Fruit fly (Drosophila melanogaster) ovary, adult (tissue): ENCODE measurements around the gene Cyp4s3.
A peak's percentile ranks its signal among the peaks of the same experiment; 100 is the strongest.

Experiments
- CG17801 ChIP-seq: fragments of 200-800 bp; optimal IDR thresholded peaks from 2 replicates; lab custom pipeline; 2019; ENCODE audit warnings: missing biosample characterization, mild to moderate bottlenecking, missing genetic modification characterization, moderate library complexity; ENCODE audit not compliant: partially characterized antibody

Gene Cyp4s3

DNA sequence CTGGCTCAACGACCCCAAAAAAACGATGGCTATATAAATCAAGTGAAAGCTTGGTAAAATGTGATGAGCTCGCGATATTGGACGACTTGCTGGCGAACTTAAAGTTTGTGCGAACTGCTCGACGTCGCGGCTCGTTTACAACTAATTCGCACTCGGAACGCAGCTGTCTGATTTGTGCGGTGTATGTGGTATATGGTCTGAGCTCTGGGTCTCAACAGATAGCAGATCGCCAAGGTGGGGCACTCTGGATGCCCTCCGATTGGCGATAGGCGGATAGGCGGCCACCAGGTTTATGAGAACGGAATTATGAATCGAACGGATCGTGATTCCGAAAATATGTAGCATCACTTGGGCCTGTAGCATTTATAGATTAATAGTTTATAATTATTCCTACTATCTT is at the start of gene Cyp4s3:
TSS of gene Cyp4s3 (minus strand) at position 146 of the 400 bp plus-strand sequence.
- no peak for TF ChIP-seq CG17801 (GFP tag; lab: Kevin White, UChicago)

DNA sequence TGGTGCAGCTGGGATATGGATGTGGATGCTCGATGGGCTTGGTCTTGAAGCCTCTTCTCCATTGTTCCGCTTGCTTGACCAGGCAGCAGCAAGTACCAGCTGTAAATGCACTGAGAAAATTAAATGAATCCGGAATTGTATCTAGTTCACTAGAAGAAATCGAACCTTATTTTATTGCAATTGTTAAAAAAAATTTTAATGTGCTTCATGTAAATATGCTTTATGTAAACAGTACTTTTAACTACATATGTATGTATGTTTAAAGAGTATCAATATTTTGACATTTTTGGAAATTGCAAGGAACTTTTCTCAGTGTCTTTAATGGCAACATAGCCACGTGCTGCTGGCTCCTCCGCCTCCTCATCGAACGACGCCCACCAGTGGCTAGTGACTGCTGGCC is 48.5 kb upstream of the Cyp4s3 start:
- no peak for TF ChIP-seq CG17801 (GFP tag; lab: Kevin White, UChicago)

DNA sequence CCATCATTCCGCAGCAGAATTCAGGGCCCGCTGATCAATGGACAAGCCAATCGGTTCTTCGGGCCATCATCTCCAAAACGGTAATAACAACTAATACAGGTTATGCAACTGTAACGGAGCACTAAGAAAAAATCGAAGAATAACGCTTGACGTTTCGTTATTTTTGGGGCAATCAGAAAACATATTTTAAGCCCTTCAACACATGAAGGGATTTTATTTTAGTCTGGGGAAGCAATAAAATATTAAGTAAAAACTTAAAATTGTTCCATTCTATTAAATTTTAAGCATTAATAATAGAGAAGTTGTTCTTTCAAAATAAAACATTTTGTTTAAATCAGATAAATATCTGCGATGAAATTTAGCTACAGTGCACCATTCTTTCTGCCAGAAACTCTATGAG is 47.1 kb upstream of the Cyp4s3 start:
- no peak for TF ChIP-seq CG17801 (GFP tag; lab: Kevin White, UChicago)

DNA sequence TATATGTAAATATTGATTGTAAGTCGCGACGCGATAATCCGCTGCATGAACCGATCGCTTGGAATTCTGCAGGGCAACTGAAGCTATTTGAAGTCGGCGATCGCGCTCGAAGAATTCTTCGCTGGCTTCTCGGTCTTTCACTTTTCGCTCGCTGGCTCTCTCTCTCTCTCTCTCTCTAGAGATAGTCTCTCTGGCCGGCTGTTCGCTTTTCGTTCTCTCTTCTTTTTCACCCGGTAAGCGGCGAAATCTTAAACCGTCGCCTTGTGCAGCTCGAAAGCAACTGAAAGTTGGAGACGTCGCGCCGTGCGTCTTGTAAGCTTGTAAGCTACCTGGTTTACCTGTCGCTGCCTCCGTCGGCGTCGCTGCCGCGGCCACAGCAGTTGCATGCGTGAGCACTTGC is 46.6 kb upstream of the Cyp4s3 start, which contains the start of gene CG9095:
TSS of gene CG9095 (minus strand) at position 285 of the 400 bp plus-strand sequence.
- no peak for TF ChIP-seq CG17801 (GFP tag; lab: Kevin White, UChicago)

DNA sequence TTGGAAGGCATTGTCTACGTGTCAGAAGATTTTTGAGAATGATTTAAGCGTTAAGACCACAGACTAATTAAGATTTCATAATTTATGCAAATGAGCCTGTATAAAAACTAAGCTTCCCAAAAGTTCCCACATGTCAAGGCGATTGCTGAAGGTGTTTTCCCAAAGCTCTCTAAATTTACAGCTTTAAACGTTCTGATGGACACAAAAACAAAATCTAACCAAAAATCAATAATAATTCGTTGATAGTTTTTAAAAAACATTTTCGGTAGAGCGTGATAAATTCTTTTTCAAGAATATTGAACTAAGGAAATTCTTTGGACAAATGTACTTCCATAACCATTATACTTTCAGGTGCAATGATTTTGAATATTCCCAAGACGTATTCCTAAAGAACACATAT is 45.7 kb upstream of the Cyp4s3 start:
- no peak for TF ChIP-seq CG17801 (GFP tag; lab: Kevin White, UChicago)

DNA sequence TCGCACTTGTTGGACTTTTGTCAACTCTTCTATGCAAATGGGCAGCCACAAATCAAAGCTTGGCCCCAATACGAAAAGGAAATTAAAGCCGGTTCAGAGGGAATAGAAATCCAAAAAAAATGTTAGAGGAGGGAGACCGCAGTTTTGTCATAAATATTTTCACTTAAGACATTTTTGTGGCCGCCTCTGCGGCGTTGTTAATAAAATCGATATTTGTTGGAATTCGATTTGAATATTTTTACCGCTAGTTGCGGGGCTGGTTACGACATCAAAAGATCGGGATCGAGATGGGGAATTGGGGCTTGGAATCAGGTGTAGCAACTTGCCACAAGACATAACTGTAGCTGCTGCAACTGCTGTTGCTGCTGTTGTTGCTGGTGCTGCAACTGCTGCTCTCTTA is 40.9 kb upstream of the Cyp4s3 start:
- TF ChIP-seq CG17801 (GFP tag; lab: Kevin White, UChicago), result no peak

DNA sequence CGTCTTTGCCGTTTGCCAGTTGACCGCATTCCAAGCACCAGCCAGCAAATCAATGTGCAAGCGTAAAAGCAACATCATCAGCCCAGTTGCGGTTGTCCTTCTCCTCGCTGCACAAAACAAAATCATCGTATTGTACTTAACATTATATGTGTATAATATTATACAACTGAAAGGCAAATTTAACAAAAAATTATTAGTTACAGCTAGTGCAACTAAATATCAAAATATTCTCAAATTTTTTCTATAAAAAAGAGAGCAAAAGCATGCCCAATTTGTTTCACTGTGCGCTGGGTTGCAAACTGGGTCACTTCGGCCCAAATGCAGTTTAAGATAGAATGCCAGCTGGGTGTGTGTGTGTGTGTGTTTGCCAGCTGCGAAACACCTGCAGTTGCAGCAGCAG is 39.9 kb upstream of the Cyp4s3 start:
- no peak for TF ChIP-seq CG17801 (GFP tag; lab: Kevin White, UChicago)

DNA sequence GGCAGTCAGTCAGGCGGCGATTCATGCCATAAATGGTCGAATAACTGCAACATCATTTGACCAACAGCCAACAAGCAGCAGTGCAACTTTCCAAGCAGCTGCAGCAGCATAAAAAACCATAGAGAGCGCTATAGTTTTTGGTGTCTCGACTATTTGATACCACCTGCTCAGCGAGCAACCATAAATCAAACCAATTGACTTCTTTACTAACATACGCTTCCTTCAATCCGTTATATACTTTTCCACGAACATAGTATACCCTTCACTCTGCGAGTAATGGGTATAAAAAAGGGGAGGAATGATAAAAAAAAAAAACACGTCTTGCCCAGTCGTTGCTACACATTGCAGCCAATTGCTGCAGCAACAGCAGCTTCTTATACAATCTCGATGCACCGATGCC is 35.7 kb upstream of the Cyp4s3 start:
- no peak for TF ChIP-seq CG17801 (GFP tag; lab: Kevin White, UChicago)

DNA sequence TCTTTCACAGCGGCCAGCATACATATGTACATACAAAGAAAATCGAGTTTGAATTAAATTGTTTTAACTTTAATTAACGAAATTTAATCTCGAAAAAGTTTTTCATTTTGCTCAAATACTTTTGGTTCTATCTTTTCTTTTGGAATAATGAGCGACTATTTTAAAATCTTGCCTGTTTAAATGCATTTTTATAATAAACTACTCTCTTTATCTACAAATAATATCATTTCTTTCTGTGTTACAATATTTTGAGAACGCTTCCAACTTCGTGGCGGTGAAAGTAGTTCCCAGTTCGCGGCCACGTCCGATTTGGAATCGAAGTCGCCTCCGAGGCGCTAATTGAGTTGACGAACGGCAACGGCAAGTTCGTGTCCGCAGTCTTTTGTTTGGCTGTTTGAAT is 33.9 kb upstream of the Cyp4s3 start:
- no peak for TF ChIP-seq CG17801 (GFP tag; lab: Kevin White, UChicago)

DNA sequence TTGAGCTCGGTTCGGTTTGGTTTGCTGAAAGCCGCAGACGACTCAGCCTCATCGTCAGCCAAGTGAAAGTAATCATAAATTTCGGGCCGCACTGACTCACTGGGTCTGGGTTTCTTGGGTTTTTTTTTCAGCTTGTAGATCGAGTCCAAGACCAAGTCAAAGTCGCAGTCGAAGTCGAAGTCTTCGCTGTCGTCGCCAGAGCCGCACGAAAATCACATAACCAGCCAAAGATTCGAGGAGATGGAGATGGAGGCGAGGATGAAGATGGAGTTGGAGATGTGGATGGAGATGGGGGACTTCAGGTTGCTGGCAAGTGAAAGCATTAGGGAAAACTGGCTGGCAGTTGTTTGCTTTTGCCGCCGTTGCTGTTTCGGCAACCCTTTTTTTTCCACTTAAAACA is 30.7 kb upstream of the Cyp4s3 start:
- TF ChIP-seq CG17801 (GFP tag; lab: Kevin White, UChicago), result no peak

DNA sequence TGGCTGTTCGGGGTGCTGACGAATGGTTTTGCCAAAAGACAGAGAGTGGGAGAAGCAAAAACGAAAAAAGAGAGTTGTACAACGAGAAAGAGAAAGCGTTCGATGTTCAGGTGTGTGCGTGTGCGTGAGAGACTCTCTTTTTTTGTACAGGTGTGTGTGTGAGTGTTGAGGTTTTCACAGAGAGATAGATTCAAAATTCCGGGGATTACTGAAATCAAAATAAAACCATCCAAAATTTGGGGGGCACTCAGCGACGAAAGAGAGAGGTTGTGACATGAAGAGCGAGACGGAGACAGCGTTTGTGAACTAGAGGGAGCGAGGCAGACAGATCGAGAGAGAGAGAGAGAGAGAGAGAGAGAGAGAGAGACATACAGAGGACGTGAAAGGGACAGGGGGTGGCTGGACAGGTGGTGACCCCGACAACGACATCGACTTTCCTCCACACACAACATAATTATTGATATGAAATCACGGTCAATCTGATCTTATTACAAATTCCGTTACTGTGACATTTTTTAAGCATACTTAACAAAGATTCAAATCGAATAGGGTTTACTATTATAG is 27.0 kb upstream of the Cyp4s3 start:
- no peak for TF ChIP-seq CG17801 (GFP tag; lab: Kevin White, UChicago)

DNA sequence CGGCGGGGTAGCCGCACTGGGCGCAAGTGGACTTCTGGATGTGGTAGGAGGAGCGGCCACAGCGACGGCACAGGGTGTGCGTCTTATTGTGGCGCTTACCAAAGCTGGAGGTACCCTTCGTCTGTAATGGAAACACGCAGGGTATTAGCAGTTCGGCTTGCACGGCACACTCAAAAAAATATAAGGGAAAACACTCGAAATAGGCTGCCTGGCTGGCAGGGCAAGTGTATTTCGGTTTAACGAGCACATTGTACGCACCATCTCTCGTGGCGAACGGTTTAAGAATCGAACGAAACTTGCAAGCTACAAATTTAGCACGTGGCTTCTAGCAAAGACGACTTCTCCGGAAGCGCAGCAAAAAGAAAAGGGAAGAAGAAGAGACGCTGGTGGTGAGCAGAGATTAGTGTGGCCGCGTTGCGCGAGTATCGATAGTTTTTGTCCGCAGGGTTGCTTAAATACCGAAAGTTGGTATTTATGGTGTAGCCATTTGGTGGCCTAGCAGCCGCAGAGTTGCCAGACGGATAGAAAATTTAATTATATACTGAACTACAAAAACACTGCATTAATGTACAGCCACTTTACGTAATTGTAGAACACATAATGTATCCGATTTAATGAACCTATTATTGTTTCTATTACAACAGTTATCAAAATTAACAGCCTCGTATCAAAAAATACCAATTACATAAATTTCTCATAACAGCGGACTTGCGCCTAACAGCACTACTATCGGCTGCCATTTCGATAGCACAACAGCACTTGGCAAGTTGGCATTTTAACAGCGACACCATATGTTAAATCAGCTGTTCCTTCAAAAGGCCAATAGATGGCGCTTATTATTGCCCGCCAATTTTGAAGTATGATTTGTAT is 22.9 kb upstream of the Cyp4s3 start, which contains the start of gene RpL37-1:
TSS of gene RpL37-1 (minus strand) at position 374 of the 870 bp plus-strand sequence.
- peak; percentile 56 for TF ChIP-seq CG17801 (GFP tag; lab: Kevin White, UChicago)

DNA sequence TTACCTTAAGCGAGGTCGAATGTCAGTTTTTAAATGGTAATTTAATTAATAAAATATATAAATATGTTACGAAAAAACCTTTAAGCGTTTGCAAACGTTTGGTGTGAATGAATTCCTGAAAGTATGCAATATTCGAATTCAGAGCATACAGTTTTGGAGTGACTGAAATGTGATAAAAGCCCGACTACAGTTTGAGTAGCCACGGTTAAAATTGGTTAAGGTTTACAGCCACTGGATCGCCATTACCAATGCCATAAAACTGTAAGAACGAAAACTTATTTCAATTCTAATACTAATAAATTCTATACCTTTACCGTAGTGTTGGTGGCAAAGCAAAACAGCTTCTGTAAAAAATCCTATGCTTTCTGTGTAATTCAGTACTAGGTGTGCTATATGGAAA is 20.9 kb upstream of the Cyp4s3 start:
- peak; percentile 4 for TF ChIP-seq CG17801 (GFP tag; lab: Kevin White, UChicago)

DNA sequence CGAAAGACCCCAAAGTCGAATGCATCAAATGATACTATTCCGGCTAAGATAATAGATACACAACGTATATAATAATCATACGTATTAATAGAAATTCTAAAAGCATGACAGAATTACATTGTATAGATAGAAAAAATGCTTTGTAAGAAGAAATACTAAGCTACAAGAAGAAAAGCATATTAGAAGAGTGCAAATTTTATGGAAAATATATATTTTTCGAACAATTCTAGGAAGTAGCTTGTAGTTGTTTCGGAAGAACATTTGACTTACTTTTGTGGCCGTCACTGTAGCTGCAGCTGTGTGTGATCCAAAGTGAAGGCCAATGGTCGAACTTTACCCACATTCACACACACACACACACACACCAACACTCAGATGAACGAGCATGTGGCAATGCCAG is 15.7 kb upstream of the Cyp4s3 start:
- peak; percentile 9 for TF ChIP-seq CG17801 (GFP tag; lab: Kevin White, UChicago)

DNA sequence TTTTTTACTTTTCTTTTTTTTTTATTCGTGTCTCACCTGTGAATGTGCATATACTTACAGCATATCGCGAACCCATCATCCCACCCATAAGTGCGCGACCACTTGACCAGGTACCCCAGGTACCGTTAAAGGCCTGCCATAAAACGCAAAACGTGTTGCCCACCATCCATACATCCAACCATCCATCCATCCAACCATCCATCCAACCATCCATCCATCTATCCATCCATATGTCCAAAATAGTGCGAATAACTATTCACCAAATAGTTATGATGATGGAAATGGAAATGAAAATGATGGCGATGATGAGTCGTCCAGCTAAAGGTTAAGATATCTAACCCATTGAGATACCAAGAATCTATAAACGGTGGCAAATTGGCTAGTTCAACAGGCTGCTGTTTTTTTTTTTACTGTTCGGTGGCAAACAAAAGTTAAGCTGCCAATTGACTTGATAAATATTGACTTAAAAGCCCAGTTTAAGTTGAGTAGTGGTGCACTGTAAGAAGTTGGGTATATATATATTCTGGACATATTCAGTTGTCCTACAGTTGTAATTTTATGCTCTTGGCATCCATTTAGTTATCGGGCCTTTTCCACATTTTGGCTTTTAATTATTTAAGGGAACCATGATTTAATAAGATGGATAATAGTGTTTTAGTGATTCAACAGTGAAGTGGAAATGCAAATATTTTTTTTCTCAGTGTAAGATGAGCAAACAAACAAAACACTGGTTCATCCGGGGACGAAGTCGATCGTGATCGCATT is 11.7 kb upstream of the Cyp4s3 start:
- TF ChIP-seq CG17801 (GFP tag; lab: Kevin White, UChicago), result no peak
